Worm (Caenorhabditis elegans): ENCODE data around the gene Y43F8B.3.

Gene Y43F8B.3

DNA sequence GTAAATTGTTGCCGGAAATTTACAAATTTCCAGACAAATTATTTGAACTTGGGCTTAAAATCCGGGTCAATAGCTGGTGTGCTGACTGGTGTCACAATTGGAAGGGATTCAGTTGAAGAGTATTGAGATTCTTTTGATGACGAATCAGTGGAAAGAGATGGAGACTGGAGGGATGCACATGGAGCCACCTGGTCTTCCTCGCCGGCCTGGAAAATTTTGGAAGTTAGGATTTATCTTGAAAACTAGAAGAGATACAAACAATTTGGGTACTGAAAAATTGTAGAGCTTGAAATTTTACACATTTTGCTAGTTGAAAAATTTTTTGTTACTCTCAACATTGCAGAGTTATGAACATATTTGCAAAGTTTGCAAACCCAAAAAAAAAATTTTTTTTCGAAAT, 17.2 kb downstream of the Y43F8B.3 start:
- no peak for TF ChIP-seq dao-5 (tag; optimal IDR thresholded peaks at IDR 0.05)
- TF ChIP-seq him-1 (tag; optimal IDR thresholded peaks at IDR 0.05): no peak
- no peak for TF ChIP-seq W03F9.2 (tag; optimal IDR thresholded peaks at IDR 0.05)

DNA sequence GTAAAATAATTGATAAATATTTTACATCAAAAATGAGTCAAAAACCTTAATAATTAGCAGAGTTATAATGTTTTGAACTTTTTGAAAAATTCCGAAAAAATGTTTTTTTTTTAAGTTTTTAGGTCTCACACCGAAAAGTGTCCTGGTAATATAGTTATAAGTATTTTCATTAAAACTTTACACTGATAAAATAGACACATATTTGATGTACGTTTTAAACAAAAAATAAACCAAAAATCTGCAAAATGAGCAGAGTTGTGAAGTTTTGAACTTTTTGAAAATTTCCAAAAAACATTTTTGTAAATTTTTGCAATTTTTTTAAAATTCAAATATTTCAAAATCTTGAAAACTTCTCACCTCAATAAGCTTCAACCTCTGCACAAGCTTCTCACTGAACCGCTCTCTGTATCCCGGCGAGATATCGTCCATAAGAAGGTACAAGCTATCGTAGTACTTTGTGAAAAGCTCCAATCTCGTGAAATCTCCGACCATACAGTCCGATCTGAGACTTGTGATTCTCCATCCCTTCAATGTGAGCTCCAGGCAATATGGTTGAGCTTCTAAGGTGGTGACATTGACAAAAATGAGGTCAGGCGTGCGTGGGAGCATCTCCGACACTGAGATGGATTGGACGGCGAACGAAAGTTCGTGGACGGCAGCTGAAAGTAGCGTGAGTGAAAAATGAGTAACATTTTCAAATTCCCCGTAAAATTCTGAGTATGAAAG, 17.9 kb downstream of the Y43F8B.3 start:
- TF ChIP-seq W03F9.2 (tag; optimal IDR thresholded peaks at IDR 0.05) (no peak), him-1 (tag; optimal IDR thresholded peaks at IDR 0.05) (no peak), dao-5 (tag; optimal IDR thresholded peaks at IDR 0.05) (no peak)

DNA sequence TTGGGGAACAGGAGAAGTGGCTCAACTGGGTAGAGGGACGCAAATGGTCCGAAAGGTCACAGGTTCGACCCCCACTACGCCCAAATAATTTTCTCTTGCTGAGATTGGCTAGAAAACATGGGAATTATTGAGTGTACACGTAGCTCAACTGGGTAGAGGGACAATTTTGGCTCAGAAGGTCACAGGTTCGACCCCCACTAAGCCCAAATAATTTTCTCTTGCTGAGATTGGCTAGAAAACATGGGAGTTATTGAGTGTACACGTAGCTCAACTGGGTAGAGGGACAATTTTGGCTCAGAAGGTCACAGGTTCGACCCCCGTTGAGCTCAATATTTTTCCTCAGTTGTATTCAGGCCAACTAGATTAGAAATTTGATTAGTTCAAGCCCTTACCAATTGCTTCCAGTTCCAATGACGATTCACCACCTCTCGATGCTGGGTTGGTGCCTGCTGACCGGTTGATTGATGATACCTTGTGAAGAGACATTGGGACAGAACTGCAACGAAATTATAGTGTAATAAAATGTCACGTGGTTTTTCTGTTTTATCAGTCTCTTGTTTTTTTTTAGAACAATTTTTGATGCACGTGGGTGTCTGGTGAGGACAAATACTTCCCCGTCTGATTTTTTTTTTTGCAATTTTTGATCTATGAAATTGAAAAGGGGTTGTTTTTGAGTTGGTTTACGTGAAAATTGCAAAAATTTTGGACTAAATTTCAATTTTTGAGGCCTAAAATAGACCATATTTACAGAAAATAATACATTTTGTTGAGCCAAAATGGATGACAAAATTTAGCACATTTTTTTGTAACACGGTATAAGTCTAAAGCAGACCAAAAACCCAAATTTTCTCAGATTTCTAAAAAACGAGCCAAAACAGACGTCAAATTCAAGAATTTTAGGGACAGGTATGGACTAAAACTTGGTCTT, 18.7 kb downstream of the Y43F8B.3 start:
- TF ChIP-seq W03F9.2 (tag; optimal IDR thresholded peaks at IDR 0.05): no peak
- no peak for TF ChIP-seq dao-5 (tag; optimal IDR thresholded peaks at IDR 0.05)
- no peak for TF ChIP-seq him-1 (tag; optimal IDR thresholded peaks at IDR 0.05)

DNA sequence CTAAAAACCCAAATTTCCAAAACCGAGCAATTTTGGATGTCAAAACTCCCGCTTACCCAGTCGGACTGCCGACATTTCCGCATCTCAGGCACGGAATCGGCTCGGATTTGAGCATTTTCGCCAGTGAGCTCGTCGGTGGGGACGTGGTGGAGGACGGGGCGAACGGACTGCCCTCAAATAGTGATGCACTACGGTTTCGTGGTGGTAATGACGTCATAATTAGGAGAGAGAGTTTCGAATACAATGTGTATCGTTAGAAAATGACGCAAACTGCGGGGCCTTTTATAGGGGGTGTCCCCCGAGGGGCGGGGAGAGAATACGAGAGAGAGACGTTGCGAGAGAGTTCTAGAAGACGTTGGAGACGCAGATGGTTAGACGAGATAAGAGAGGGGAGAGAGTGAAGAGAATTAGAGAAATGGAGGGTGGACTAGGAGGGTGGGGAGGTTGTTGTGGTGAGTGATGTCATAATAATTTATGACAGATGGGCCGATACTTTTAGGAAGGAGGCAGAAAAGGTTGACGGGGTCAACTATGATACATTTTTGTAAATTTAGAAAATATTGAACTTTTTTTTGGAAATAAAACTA, 19.7 kb downstream of the Y43F8B.3 start:
- TF ChIP-seq dao-5 (tag; optimal IDR thresholded peaks at IDR 0.05): no peak
- TF ChIP-seq him-1 (tag; optimal IDR thresholded peaks at IDR 0.05): peak; percentile 83
- peak; percentile 68 for TF ChIP-seq W03F9.2 (tag; optimal IDR thresholded peaks at IDR 0.05)

DNA sequence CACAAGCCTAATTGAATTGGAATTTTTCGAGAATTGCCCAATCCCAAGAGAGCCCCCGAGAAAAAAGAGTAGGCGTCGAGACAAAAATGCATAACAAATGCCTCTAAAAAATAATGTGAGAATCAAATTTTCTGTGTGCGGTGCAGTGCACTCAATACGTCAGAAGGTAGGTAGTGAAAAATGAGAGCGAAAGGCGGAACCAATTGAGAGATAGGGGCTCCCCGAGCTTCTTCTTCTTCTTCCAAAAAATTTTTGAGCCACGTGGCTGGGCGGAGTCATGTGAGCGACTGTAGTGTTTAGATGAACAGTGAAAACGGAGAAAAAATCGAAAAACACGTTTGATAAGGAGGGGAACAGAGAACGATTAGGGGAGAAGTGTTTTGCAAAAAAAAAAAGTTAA, 21.7 kb downstream of the Y43F8B.3 start:
- TF ChIP-seq W03F9.2 (tag; optimal IDR thresholded peaks at IDR 0.05): peak; percentile 43
- TF ChIP-seq dao-5 (tag; optimal IDR thresholded peaks at IDR 0.05): no peak
- TF ChIP-seq him-1 (tag; optimal IDR thresholded peaks at IDR 0.05): no peak

DNA sequence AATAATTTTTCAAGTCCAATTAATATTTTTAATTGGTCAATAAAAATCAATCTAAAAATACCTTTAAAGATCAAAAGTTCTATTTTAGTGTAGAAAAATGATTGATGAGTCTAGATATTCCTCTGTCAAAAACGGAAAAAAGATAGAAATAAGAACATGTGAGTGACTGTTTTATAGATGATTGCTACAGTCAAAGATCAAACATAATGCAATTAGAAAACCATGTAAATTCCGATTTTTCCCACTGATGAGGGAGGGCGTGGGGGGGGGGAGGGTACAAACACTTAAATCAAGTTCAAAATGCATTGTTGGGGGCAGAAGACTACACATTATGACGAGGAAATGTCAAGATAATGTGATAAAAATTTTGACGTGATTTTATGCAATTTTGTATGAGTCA, 23.3 kb downstream of the Y43F8B.3 start:
- TF ChIP-seq him-1 (tag; optimal IDR thresholded peaks at IDR 0.05) (no peak), W03F9.2 (tag; optimal IDR thresholded peaks at IDR 0.05) (no peak), dao-5 (tag; optimal IDR thresholded peaks at IDR 0.05) (no peak)

DNA sequence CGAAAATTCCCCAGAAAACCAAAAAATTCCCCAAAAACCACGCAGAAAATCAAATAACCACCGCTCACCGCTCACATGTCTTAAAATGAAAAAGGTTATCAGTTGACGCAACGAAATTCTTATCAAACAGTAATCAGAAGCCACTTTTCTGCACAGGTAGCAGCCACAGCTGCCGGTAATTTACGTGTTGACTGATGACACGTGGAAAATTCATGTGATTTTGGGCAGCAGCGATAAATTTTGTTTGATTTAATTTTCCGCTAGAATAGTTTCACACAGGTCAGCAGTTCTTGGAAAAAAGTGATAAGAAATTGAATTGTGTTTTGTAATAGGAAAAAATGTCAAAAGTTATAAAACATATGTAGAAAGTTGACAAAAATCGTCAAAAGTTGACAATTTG, 24.7 kb downstream of the Y43F8B.3 start:
- no peak for TF ChIP-seq him-1 (tag; optimal IDR thresholded peaks at IDR 0.05)
- no peak for TF ChIP-seq W03F9.2 (tag; optimal IDR thresholded peaks at IDR 0.05)
- no peak for TF ChIP-seq dao-5 (tag; optimal IDR thresholded peaks at IDR 0.05)

DNA sequence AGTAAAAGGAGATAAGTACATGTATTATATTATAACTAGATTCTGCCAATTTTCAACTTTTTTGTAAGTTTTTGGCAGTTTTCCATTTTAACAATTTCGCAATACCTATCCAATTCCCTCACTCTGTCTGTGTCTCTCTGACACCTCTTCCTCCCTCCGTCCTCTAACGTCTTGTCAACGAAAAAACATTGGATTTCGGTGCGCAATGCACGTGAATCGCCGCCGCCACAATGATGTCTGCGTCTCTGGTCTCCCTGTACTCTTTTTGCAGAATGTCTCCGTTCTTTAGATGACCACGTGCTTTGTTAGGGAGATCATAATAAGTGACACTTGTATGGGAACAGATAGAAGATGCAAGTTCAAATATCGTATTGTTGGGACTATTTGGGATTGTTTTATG, 26.3 kb downstream of the Y43F8B.3 start:
- TF ChIP-seq W03F9.2 (tag; optimal IDR thresholded peaks at IDR 0.05): peak; percentile 87
- TF ChIP-seq dao-5 (tag; optimal IDR thresholded peaks at IDR 0.05): no peak
- TF ChIP-seq him-1 (tag; optimal IDR thresholded peaks at IDR 0.05): peak; percentile 74

DNA sequence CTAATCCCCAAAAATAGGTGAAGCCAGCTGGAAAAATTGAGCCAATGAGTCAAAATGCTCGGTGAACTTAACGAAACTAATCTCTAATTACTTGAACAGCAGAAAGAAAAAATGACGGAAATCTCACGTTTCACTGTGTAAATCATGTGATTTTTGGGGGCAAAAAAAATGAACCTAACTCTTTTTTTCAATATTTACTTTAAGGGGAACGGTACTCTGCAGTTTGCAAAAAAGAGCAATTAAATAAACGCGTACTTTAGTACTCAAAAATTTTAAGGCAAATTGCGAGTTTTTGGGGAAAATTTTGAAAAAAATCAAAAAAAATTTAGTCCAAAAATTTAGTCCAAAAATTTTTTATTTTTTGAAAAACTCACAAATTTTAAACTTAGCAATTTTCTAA, 28.1 kb downstream of the Y43F8B.3 start:
- no peak for TF ChIP-seq dao-5 (tag; optimal IDR thresholded peaks at IDR 0.05)
- no peak for TF ChIP-seq W03F9.2 (tag; optimal IDR thresholded peaks at IDR 0.05)
- TF ChIP-seq him-1 (tag; optimal IDR thresholded peaks at IDR 0.05): no peak

DNA sequence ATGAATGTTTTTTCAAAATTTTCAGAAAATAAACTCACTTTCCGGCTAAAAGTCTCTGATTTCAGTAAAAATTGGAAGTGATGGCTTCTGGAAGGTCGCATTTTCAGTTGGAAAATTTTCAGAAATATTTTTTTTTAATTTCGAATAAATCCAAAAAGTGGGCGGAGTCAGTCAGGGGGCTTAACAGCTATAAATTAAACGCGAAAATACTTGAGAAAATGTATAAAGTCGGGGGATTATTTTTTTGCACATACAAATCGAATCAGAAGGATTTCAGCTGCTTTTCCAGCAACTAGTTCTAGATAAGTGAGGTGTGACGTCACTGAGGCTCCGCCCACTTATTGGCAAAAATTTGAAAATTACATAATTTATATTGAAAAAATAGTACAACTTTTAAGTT, 30.1 kb downstream of the Y43F8B.3 start, which contains the start of gene Y43F8B.2:
TSS of gene Y43F8B.2 (minus strand) at position 101 of the 400 bp plus-strand sequence.
- TF ChIP-seq W03F9.2 (tag; optimal IDR thresholded peaks at IDR 0.05) (no peak), him-1 (tag; optimal IDR thresholded peaks at IDR 0.05) (no peak), dao-5 (tag; optimal IDR thresholded peaks at IDR 0.05) (no peak)

DNA sequence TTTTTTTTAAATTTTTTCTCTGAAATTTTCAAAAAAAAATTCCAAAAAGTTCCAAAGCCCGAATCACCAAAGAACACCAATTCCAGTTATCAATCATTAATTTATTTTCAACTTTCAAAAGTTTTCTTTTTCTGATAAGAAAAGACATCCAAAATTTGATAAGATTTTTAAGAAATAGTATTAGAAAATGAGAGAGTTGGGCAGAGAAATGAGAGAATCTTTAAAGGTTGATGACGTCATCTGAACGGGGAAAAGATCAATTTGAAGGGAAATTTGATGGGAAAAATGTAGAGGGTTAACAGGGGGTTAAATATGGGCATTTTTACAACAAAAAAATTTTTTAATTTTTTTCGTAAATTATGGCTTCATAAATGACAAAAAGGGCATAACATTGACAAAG, 30.6 kb downstream of the Y43F8B.3 start:
- TF ChIP-seq W03F9.2 (tag; optimal IDR thresholded peaks at IDR 0.05) (peak; percentile 3), dao-5 (tag; optimal IDR thresholded peaks at IDR 0.05) (no peak), him-1 (tag; optimal IDR thresholded peaks at IDR 0.05) (no peak)

DNA sequence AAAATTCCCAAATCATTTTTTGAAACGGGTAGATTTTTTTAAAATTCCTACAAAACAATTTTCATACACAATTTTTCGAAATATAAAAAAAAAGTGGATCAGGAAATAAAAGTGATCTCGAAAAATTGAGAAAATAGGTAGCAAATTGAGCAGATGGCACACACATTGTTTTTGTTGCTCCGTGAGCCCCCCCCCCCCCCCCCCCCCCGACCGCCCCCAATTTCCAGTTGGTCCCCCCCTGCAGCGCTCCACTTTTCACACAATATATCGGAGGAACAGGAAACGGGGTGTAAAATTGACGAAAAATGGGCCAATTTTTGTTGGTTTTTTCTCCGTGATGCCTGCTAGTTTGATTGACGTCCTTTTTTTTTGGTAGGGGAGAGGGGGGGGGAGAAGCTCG, 38.0 kb downstream of the Y43F8B.3 start:
- TF ChIP-seq dao-5 (tag; optimal IDR thresholded peaks at IDR 0.05) (no peak), him-1 (tag; optimal IDR thresholded peaks at IDR 0.05) (no peak), W03F9.2 (tag; optimal IDR thresholded peaks at IDR 0.05) (no peak)

DNA sequence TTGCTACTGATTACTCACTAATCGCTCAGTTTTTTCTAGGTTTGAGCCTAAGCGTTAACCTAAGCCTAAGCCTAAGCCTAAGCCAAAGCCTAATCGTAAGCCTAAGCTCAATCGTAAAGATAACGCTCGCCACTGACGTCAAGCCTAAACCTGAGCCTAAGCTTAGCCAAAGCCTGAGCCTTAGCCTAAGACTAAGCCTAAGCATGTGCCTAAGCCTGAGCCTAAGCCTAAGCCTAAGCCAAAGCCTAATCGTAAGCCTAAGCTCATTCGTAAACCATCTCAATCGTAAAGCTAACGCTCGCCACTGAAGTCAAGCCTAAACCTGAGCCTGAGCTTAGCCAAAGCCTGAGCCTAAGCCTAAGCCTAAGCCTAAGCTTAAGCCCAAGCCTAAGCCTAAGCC, 40.6 kb downstream of the Y43F8B.3 start:
- TF ChIP-seq him-1 (tag; optimal IDR thresholded peaks at IDR 0.05) (no peak), dao-5 (tag; optimal IDR thresholded peaks at IDR 0.05) (no peak), W03F9.2 (tag; optimal IDR thresholded peaks at IDR 0.05) (no peak)

DNA sequence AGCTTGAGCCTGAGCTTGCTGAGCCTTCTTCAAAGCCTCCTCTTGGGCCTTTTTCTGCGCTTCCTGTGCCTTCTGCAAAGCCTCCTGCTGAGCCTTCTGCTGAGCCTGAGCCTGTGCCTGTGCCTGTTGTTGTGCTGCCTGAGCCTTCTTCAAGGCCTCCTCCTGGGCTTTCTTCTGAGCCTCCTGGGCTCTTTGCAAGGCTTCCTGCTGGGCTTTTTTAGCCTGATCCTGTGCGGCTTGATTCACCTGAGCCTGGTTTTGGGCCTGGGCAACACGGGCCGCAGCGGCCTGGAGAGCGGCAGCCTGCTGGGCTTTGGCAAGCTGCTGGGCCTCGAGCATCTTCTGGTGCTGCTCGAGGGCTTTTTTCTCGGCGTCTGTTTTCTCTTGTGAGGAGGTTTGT, 42.1 kb downstream of the Y43F8B.3 start:
- TF ChIP-seq dao-5 (tag; optimal IDR thresholded peaks at IDR 0.05) (no peak), him-1 (tag; optimal IDR thresholded peaks at IDR 0.05) (no peak), W03F9.2 (tag; optimal IDR thresholded peaks at IDR 0.05) (no peak)

All from whole organism, L4/young adult.